Worm (Caenorhabditis elegans): ENCODE data around the gene cest-2.2.
A peak's percentile ranks its signal among the peaks of the same experiment; 100 is the strongest.
"Not testable (repeated sequence)": the region's sequence is repeated elsewhere in the genome, so short reads cannot be mapped to it uniquely, and the experiment has no call there.

The cest-2.2 gene

ce11 chrV:14175216-14175615, at the start of gene cest-2.2:
Gene cest-2.2, minus strand, starts transcription at chrV:14175355.
- no peak for TF ChIP-seq nhr-237 (tag; optimal IDR thresholded peaks at IDR 0.05)
- no peak for TF ChIP-seq bed-3 (GFP tag; optimal IDR thresholded peaks at IDR 0.05)
- no peak for TF ChIP-seq ham-2 (GFP tag; optimal IDR thresholded peaks at IDR 0.05)
- peak; percentile 85 for TF ChIP-seq zip-8 (tag; optimal IDR thresholded peaks at IDR 0.05)

- TF ChIP-seq sem-2 (GFP tag; optimal IDR thresholded peaks at IDR 0.05), result no peak
- TF ChIP-seq bed-3 (GFP tag; optimal IDR thresholded peaks at IDR 0.05), result no peak
- no peak for TF ChIP-seq ceh-83 (GFP tag; optimal IDR thresholded peaks at IDR 0.05)
- TF ChIP-seq elt-1 (tag; optimal IDR thresholded peaks at IDR 0.05; ENCODE audit: borderline replicate concordance, insufficient read depth), result no peak
Observed at ce11 chrV:14223141-14223540, 48.0 kb upstream of the cest-2.2 start.

DNA sequence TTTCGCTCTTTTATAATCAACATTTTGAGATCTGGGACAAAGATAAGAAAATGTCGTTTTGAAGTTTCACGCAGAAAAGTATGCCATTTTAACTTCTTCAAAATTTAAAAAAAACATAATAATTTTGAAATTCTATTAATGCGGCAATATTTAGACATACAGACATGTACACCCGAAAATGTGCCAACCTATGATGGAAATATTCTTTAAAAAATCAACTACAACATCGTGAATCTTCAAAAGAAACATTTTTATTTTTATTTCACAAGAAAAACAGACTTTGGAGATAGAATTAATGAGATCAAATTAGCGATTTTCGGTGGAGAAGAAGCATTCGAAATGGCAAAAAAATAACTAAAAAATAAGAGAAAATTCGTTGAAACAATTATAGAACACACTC, 40.0 kb upstream of the cest-2.2 start, which contains the start of gene T16A9.5:
TSS of gene T16A9.5 (minus strand) at position 101 of the 400 bp plus-strand sequence.
- TF ChIP-seq unc-62 (GFP tag; optimal IDR thresholded peaks at IDR 0.05), result no peak
- no peak for TF ChIP-seq lin-13 (tag; optimal IDR thresholded peaks at IDR 0.05)
- no peak for TF ChIP-seq ces-1 (GFP tag; optimal IDR thresholded peaks at IDR 0.05)

DNA sequence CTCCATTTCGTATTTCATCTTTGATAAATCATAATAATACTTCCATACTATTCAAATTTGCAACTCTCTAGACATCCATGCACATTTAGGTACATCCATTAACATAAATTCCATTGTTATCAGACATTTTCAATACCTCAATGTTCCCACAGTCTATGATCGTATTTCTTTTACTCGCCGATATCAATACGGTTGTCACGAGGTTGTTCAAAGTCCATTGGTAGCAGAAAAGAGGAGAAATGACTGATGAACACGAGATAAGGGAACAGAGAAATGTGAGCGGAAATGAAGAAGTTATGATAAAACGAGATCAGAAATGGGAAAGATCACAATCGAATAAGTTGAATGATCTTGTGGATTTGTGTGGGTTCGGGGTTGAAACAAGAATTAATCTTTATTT, 37.7 kb upstream of the cest-2.2 start:
- TF ChIP-seq flh-1 (GFP tag; optimal IDR thresholded peaks at IDR 0.05), result no peak
- TF ChIP-seq sem-2 (GFP tag; optimal IDR thresholded peaks at IDR 0.05), result no peak
- no peak for TF ChIP-seq nhr-2 (tag; optimal IDR thresholded peaks at IDR 0.05)
- no peak for TF ChIP-seq elt-1 (tag; optimal IDR thresholded peaks at IDR 0.05; ENCODE audit: borderline replicate concordance, insufficient read depth)
- no peak for TF ChIP-seq bed-3 (GFP tag; optimal IDR thresholded peaks at IDR 0.05)
- no peak for TF ChIP-seq cnd-1 (tag; optimal IDR thresholded peaks at IDR 0.05)
- no peak for TF ChIP-seq blmp-1 (tag; optimal IDR thresholded peaks at IDR 0.05)
- no peak for TF ChIP-seq ces-1 (GFP tag; optimal IDR thresholded peaks at IDR 0.05)
- no peak for TF ChIP-seq unc-39 (tag; optimal IDR thresholded peaks at IDR 0.05)
- TF ChIP-seq nhr-237 (tag; optimal IDR thresholded peaks at IDR 0.05), result no peak
- TF ChIP-seq nhr-76 (tag; optimal IDR thresholded peaks at IDR 0.05), result no peak

DNA sequence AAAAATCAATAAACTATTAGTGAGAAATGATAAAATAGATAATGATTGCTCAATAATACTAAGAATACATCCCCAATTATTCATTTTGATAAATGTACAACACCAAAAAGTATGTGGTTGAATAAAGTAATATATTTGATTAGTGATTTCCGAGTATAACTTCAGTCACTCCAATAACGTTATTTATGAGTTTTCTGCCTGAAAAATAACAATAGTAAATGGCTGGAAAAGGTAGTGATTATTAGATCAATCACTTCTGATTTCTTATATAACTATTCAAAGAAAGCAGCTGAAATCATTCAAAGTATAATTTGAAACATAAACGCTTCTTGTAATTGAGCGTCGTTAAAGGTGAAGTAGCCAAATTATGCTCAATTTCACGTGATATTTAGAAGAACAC, 35.6 kb upstream of the cest-2.2 start, which contains the start of gene str-230:
TSS of gene str-230 (minus strand) at position 101 of the 400 bp plus-strand sequence.
- TF ChIP-seq nhr-12 (tag; optimal IDR thresholded peaks at IDR 0.05), result no peak

ce11 chrV:14205214-14205613, 30.1 kb upstream of the cest-2.2 start, which contains the start of gene T16A9.3:
Gene T16A9.3, plus strand, starts transcription at chrV:14205514.
- TF ChIP-seq blmp-1 (tag; optimal IDR thresholded peaks at IDR 0.05); sem-2 (GFP tag; optimal IDR thresholded peaks at IDR 0.05); mls-2 (tag; optimal IDR thresholded peaks at IDR 0.05): not testable (repeated sequence)

DNA sequence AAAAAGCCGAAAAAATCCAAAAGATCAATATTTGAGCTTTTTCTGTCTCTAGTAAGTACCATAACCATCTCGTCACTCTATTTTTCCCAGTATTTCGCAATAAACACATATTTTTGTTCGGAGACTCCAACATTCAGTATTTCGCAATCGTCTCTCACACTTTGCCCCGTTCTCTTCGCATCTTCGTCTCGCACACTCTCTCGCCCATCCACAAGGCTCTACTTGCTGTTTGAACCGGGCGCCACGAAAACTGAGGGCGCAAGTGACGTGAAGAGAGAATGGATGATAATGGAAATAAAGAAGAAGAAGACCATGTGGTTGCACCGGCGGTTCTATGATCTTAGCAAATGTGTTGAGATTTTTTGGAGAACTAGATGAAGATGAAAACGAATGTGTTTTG, 24.9 kb upstream of the cest-2.2 start:
- TF ChIP-seq nhr-237 (tag; optimal IDR thresholded peaks at IDR 0.05) (peak; percentile 84), blmp-1 (tag; optimal IDR thresholded peaks at IDR 0.05) (no peak), mep-1 (tag; optimal IDR thresholded peaks at IDR 0.05) (peak; percentile 11), unc-62 (GFP tag; optimal IDR thresholded peaks at IDR 0.05) (peak; percentile 46), ham-2 (GFP tag; optimal IDR thresholded peaks at IDR 0.05) (no peak), mab-5 (tag; optimal IDR thresholded peaks at IDR 0.05) (no peak), ces-1 (GFP tag; optimal IDR thresholded peaks at IDR 0.05) (peak; percentile 17), elt-3 (tag; optimal IDR thresholded peaks at IDR 0.05) (peak; percentile 76), lsy-2 (tag; optimal IDR thresholded peaks at IDR 0.05) (no peak), nhr-76 (tag; optimal IDR thresholded peaks at IDR 0.05) (no peak), drap-1 (GFP tag; optimal IDR thresholded peaks at IDR 0.05) (no peak)

- TF ChIP-seq unc-39 (tag; optimal IDR thresholded peaks at IDR 0.05), result no peak
- TF ChIP-seq snpc-4 (tag; optimal IDR thresholded peaks at IDR 0.05), result no peak
- no peak for TF ChIP-seq sptf-1 (tag; optimal IDR thresholded peaks at IDR 0.05)
- no peak for TF ChIP-seq nhr-237 (tag; optimal IDR thresholded peaks at IDR 0.05)
- TF ChIP-seq cnd-1 (tag; optimal IDR thresholded peaks at IDR 0.05), result no peak
- no peak for TF ChIP-seq blmp-1 (tag; optimal IDR thresholded peaks at IDR 0.05)
- TF ChIP-seq ceh-83 (GFP tag; optimal IDR thresholded peaks at IDR 0.05), result no peak
- TF ChIP-seq lin-32 (GFP tag; optimal IDR thresholded peaks at IDR 0.05), result no peak
Observed at ce11 chrV:14197651-14198050, 22.5 kb upstream of the cest-2.2 start.

Measured in whole organism, mixed stage, embryonic.